Fruit fly (Drosophila melanogaster) whole organism, prepupa: ENCODE measurements around the gene Fign.
A peak's percentile ranks its signal among the peaks of the same experiment; 100 is the strongest.

Source experiments
- Blimp-1 ChIP-seq: fragments of 200-800 bp; sonication (Bioruptor generic); optimal IDR thresholded peaks from 3 replicates; lab custom pipeline; 2017; ENCODE audit warnings: missing biosample characterization, missing genetic modification characterization, mild to moderate bottlenecking, moderate library complexity, missing genetic modification reagents
- CG10631 ChIP-seq: fragments of 200-800 bp; sonication (Bioruptor generic); optimal IDR thresholded peaks from 2 replicates; lab custom pipeline; 2016; ENCODE audit warnings: missing biosample characterization, missing genetic modification characterization
- CG11294 ChIP-seq: fragments of 200-800 bp; sonication (Bioruptor generic); IDR thresholded peaks from 2 replicates; pipeline ENCODE4 v1.3.6; 2022; ENCODE audit warnings: missing biosample characterization, missing genetic modification characterization
- CG11762 ChIP-seq: fragments of 200-800 bp; sonication (Bioruptor generic); optimal IDR thresholded peaks from 3 replicates; lab custom pipeline; 2016; ENCODE audit warnings: missing biosample characterization, missing genetic modification characterization; ENCODE audit not compliant: insufficient read depth
- CG11902 ChIP-seq: fragments of 200-800 bp; sonication (Bioruptor generic); optimal IDR thresholded peaks from 3 replicates; lab custom pipeline; 2016; ENCODE audit warnings: missing biosample characterization, missing genetic modification characterization
- CG15336 ChIP-seq: fragments of 200-800 bp; sonication (Bioruptor generic); IDR thresholded peaks from 2 replicates; pipeline ENCODE4 v1.3.6; 2022; ENCODE audit warnings: missing biosample characterization, missing genetic modification characterization
- CG1621 ChIP-seq: fragments of 200-800 bp; sonication (Bioruptor generic); optimal IDR thresholded peaks from 3 replicates; lab custom pipeline; 2018; ENCODE audit warnings: missing biosample characterization, mild to moderate bottlenecking, missing genetic modification characterization
- CG16779 ChIP-seq: fragments of 200-800 bp; sonication (Bioruptor generic); optimal IDR thresholded peaks from 3 replicates; lab custom pipeline; 2017; ENCODE audit warnings: missing biosample characterization, mild to moderate bottlenecking, missing genetic modification characterization
- CG3032 ChIP-seq: fragments of 200-800 bp; optimal IDR thresholded peaks from 2 replicates; lab custom pipeline; 2019; ENCODE audit warnings: missing biosample characterization, mild to moderate bottlenecking, missing genetic modification characterization, moderate library complexity
- CG31627 ChIP-seq: fragments of 200-800 bp; sonication (Bioruptor generic); optimal IDR thresholded peaks from 3 replicates; lab custom pipeline; 2016; ENCODE audit warnings: missing biosample characterization, missing genetic modification characterization
- CG32006 ChIP-seq: fragments of 200-800 bp; sonication (Bioruptor generic); optimal IDR thresholded peaks from 3 replicates; lab custom pipeline; 2017; ENCODE audit warnings: missing biosample characterization, mild to moderate bottlenecking, missing genetic modification characterization
- CG34406 ChIP-seq: fragments of 200-800 bp; sonication (Bioruptor generic); optimal IDR thresholded peaks from 3 replicates; lab custom pipeline; 2016; ENCODE audit warnings: missing biosample characterization, missing genetic modification characterization
- CG3919 ChIP-seq: fragments of 200-800 bp; sonication (Bioruptor generic); optimal IDR thresholded peaks from 3 replicates; lab custom pipeline; 2016; ENCODE audit warnings: missing biosample characterization, missing genetic modification characterization
- CG4318 ChIP-seq: fragments of 200-800 bp; sonication (Bioruptor generic); optimal IDR thresholded peaks from 3 replicates; lab custom pipeline; 2017; ENCODE audit warnings: missing biosample characterization, mild to moderate bottlenecking, missing genetic modification characterization
- CG6163 ChIP-seq: fragments of 200-800 bp; sonication (Bioruptor generic); IDR thresholded peaks from 3 replicates; pipeline ENCODE4 v1.3.6; 2022; ENCODE audit warnings: missing biosample characterization, missing genetic modification characterization
- CG6792 ChIP-seq: fragments of 200-800 bp; sonication (Bioruptor generic); optimal IDR thresholded peaks from 3 replicates; lab custom pipeline; 2016; ENCODE audit warnings: missing biosample characterization, missing genetic modification characterization
- CG6808 ChIP-seq: fragments of 200-800 bp; sonication (Bioruptor generic); optimal IDR thresholded peaks from 3 replicates; lab custom pipeline; 2017; ENCODE audit warnings: missing biosample characterization, missing genetic modification characterization, mild to moderate bottlenecking, moderate library complexity, missing genetic modification reagents
- CG6854 ChIP-seq: fragments of 200-800 bp; sonication (Bioruptor generic); optimal IDR thresholded peaks from 2 replicates; lab custom pipeline; 2017; ENCODE audit warnings: missing biosample characterization, mild to moderate bottlenecking, missing genetic modification characterization
- CG7368 ChIP-seq: fragments of 200-800 bp; sonication (Bioruptor generic); optimal IDR thresholded peaks from 3 replicates; lab custom pipeline; 2016; ENCODE audit warnings: missing biosample characterization, missing genetic modification characterization
- CG8119 ChIP-seq: fragments of 200-800 bp; sonication (Bioruptor generic); IDR thresholded peaks from 3 replicates; pipeline ENCODE4 v1.3.6; 2022; ENCODE audit warnings: missing biosample characterization, missing genetic modification characterization
- CG8319 ChIP-seq: fragments of 200-800 bp; sonication (Bioruptor generic); optimal IDR thresholded peaks from 3 replicates; lab custom pipeline; 2016; ENCODE audit warnings: missing biosample characterization, missing genetic modification characterization
- CG8632 ChIP-seq: fragments of 200-800 bp; sonication (Bioruptor generic); optimal IDR thresholded peaks from 3 replicates; lab custom pipeline; 2016; ENCODE audit warnings: missing biosample characterization, missing genetic modification characterization
- CG9139 ChIP-seq: fragments of 200-800 bp; sonication (Bioruptor generic); optimal IDR thresholded peaks from 3 replicates; lab custom pipeline; 2017; ENCODE audit warnings: missing biosample characterization, mild to moderate bottlenecking, missing genetic modification characterization
- Eip75B ChIP-seq: fragments of 200-800 bp; sonication (Bioruptor generic); optimal IDR thresholded peaks from 3 replicates; lab custom pipeline; 2016; ENCODE audit warnings: missing biosample characterization, missing genetic modification characterization
- Eip78C ChIP-seq: fragments of 200-800 bp; sonication (Bioruptor generic); peaks from one replicate; lab custom pipeline; 2016; ENCODE audit warnings: missing biosample characterization, missing genetic modification characterization
- Ets21C ChIP-seq: fragments of 200-800 bp; sonication (Bioruptor generic); optimal IDR thresholded peaks from 3 replicates; lab custom pipeline; 2016; ENCODE audit warnings: missing biosample characterization, missing genetic modification characterization
- Ets96B ChIP-seq: fragments of 200-800 bp; optimal IDR thresholded peaks from 2 replicates; lab custom pipeline; 2019; ENCODE audit warnings: missing biosample characterization, mild to moderate bottlenecking, missing genetic modification characterization, moderate library complexity
- Gug ChIP-seq: fragments of 200-800 bp; sonication (Bioruptor generic); IDR thresholded peaks from 2 replicates; pipeline ENCODE4 v1.3.6; 2022; ENCODE audit warnings: missing biosample characterization, missing genetic modification characterization
- Hr39 ChIP-seq: fragments of 200-800 bp; sonication (Bioruptor generic); optimal IDR thresholded peaks from 2 replicates; lab custom pipeline; 2016; ENCODE audit warnings: missing biosample characterization, missing genetic modification characterization
- Hr4 ChIP-seq: fragments of 200-800 bp; sonication (Bioruptor generic); optimal IDR thresholded peaks from 3 replicates; lab custom pipeline; 2016; ENCODE audit warnings: missing biosample characterization, missing genetic modification characterization
- Lpt ChIP-seq: fragments of 200-800 bp; sonication (Bioruptor generic); optimal IDR thresholded peaks from 3 replicates; lab custom pipeline; 2016; ENCODE audit warnings: missing biosample characterization, missing genetic modification characterization
- Met ChIP-seq: fragments of 200-800 bp; sonication (Bioruptor generic); optimal IDR thresholded peaks from 3 replicates; lab custom pipeline; 2016; ENCODE audit warnings: missing biosample characterization, missing genetic modification characterization
- OdsH ChIP-seq: fragments of 200-800 bp; sonication (Bioruptor generic); optimal IDR thresholded peaks from 3 replicates; lab custom pipeline; 2016; ENCODE audit warnings: missing biosample characterization, missing genetic modification characterization
- Sox102F ChIP-seq: fragments of 200-800 bp; sonication (Bioruptor generic); optimal IDR thresholded peaks from 2 replicates; lab custom pipeline; 2016; ENCODE audit warnings: missing biosample characterization, mild to moderate bottlenecking, missing genetic modification characterization
- Sox14 ChIP-seq: fragments of 200-800 bp; sonication (Bioruptor generic); optimal IDR thresholded peaks from 3 replicates; lab custom pipeline; 2016; ENCODE audit warnings: missing biosample characterization, missing genetic modification characterization
- Sox15 ChIP-seq: fragments of 200-800 bp; sonication (Bioruptor generic); optimal IDR thresholded peaks from 3 replicates; lab custom pipeline; 2016; ENCODE audit warnings: missing biosample characterization, missing genetic modification characterization
- achi ChIP-seq: fragments of 200-800 bp; sonication (Bioruptor generic); optimal IDR thresholded peaks from 3 replicates; lab custom pipeline; 2016; ENCODE audit warnings: missing biosample characterization, missing genetic modification characterization
- acj6 ChIP-seq: fragments of 200-800 bp; sonication (Bioruptor generic); optimal IDR thresholded peaks from 3 replicates; lab custom pipeline; 2016; ENCODE audit warnings: missing biosample characterization, missing genetic modification characterization
- cyc ChIP-seq: fragments of 200-800 bp; sonication (Bioruptor generic); optimal IDR thresholded peaks from 3 replicates; lab custom pipeline; 2016; ENCODE audit warnings: missing biosample characterization, missing genetic modification characterization
- dac ChIP-seq: fragments of 200-800 bp; sonication (Bioruptor generic); optimal IDR thresholded peaks from 2 replicates; lab custom pipeline; 2017; ENCODE audit warnings: missing biosample characterization, mild to moderate bottlenecking, missing genetic modification characterization
- eg ChIP-seq: fragments of 200-800 bp; sonication (Bioruptor generic); IDR thresholded peaks from 3 replicates; pipeline ENCODE4 v1.3.6; 2022; ENCODE audit warnings: missing biosample characterization, missing genetic modification characterization
- esn ChIP-seq: fragments of 200-800 bp; sonication (Bioruptor generic); optimal IDR thresholded peaks from 2 replicates; lab custom pipeline; 2016; ENCODE audit warnings: missing biosample characterization, mild to moderate bottlenecking, missing genetic modification characterization, moderate library complexity
- fd59A ChIP-seq: fragments of 200-800 bp; sonication (Bioruptor generic); optimal IDR thresholded peaks from 2 replicates; lab custom pipeline; 2017; ENCODE audit warnings: missing biosample characterization, mild to moderate bottlenecking, missing genetic modification characterization, missing genetic modification reagents
- fd85E ChIP-seq: fragments of 200-800 bp; sonication (Bioruptor generic); optimal IDR thresholded peaks from 3 replicates; lab custom pipeline; 2016; ENCODE audit warnings: missing biosample characterization, missing genetic modification characterization
- fkh ChIP-seq: fragments of 200-800 bp; sonication (Bioruptor generic); optimal IDR thresholded peaks from 3 replicates; lab custom pipeline; 2017; ENCODE audit warnings: missing biosample characterization, mild to moderate bottlenecking, missing genetic modification characterization, moderate library complexity
- lz ChIP-seq: fragments of 200-800 bp; sonication (Bioruptor generic); optimal IDR thresholded peaks from 3 replicates; lab custom pipeline; 2016; ENCODE audit warnings: missing biosample characterization, missing genetic modification characterization
- net ChIP-seq: fragments of 200-800 bp; sonication (Bioruptor generic); optimal IDR thresholded peaks from 3 replicates; lab custom pipeline; 2016; ENCODE audit warnings: missing biosample characterization, missing genetic modification characterization
- pdm3 ChIP-seq: fragments of 200-800 bp; sonication (Bioruptor generic); optimal IDR thresholded peaks from 3 replicates; lab custom pipeline; 2016; ENCODE audit warnings: missing biosample characterization, missing genetic modification characterization
- salr ChIP-seq, 2 experiments: fragments of 200-800 bp; sonication (Bioruptor generic); optimal IDR thresholded peaks; 3 replicates each; lab custom pipeline; 2016 to 2018; ENCODE audit warnings: missing biosample characterization in 2 of 2, missing genetic modification characterization in 2 of 2, mild to moderate bottlenecking in 1 of 2
- spab ChIP-seq: fragments of 200-800 bp; sonication (Bioruptor generic); optimal IDR thresholded peaks from 2 replicates; lab custom pipeline; 2017; ENCODE audit warnings: missing biosample characterization, mild to moderate bottlenecking, missing genetic modification characterization, missing genetic modification reagents
- ss ChIP-seq, 2 experiments: fragments of 200-800 bp; sonication (Bioruptor generic); optimal IDR thresholded peaks; 2 replicates in 1 of 2; 3 replicates in 1 of 2; lab custom pipeline; 2017 to 2018; ENCODE audit warnings: mild to moderate bottlenecking in 2 of 2, missing biosample characterization in 2 of 2, missing genetic modification characterization in 2 of 2, moderate library complexity in 1 of 2
- svp ChIP-seq: fragments of 200-800 bp; sonication (Bioruptor generic); peaks from one replicate; lab custom pipeline; 2016; ENCODE audit warnings: missing biosample characterization, missing genetic modification characterization
- vri ChIP-seq: fragments of 200-800 bp; sonication (Bioruptor generic); optimal IDR thresholded peaks from 3 replicates; lab custom pipeline; 2016; ENCODE audit warnings: missing biosample characterization, mild to moderate bottlenecking, missing genetic modification characterization

The Fign gene

DNA sequence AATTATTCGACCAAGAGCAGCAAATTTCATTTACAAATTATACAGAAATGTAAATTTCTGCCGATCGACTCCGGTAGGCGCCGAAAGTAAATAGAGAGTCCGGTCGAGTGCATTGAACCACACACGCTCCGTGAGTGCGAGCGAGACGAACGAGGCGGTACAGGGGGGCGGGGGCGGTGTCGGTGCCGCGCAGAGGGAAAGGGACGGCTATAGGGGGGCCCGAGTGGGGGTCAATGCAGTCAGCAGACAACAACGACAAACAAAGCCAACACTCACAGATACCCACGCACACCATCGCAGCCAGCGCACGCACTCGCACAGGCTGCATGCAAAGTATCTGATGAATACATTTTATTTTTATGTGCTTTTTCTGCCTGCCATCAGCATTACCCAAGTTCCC is 19.7 kb upstream of the Fign start:
- TF ChIP-seq Sox102F = no peak
- TF ChIP-seq Blimp-1 = peak; percentile 56
- no peak for TF ChIP-seq salr (GFP tag; optimal IDR thresholded peaks at IDR 0.05; lab: Kevin White, UChicago)
- TF ChIP-seq spab (GFP tag; lab: Kevin White, UChicago) = no peak
- peak; percentile 42; the same call in 1 of the 3 replicates for TF ChIP-seq eg (GFP tag; lab: Robert Waterston, UW)
- no peak for TF ChIP-seq CG11902
- TF ChIP-seq CG8632 (GFP tag; lab: Kevin White, UChicago) = no peak
- TF ChIP-seq CG15336 (GFP tag; lab: Robert Waterston, UW) = 0 out of 2 replicates have a peak, but pooled peaks have one; percentile 7
- no peak for TF ChIP-seq Hr4 (GFP tag; lab: Kevin White, UChicago)
- TF ChIP-seq CG6792 (GFP tag; lab: Kevin White, UChicago) = no peak
- TF ChIP-seq CG10631 (GFP tag; lab: Kevin White, UChicago) = no peak
- no peak for TF ChIP-seq Sox15 (GFP tag; lab: Kevin White, UChicago)
- TF ChIP-seq esn (GFP tag; lab: Kevin White, UChicago) = no peak
- TF ChIP-seq CG9139 (GFP tag; lab: Kevin White, UChicago) = no peak
- TF ChIP-seq CG7368 (GFP tag; lab: Kevin White, UChicago) = no peak
- no peak for TF ChIP-seq CG4318
- TF ChIP-seq CG16779 (tag; lab: Kevin White, UChicago) = no peak
- TF ChIP-seq acj6 (GFP tag; lab: Kevin White, UChicago) = no peak
- peak; percentile 50; the same call in 2 of the 3 replicates for TF ChIP-seq CG6163 (GFP tag; lab: Robert Waterston, UW)
- no peak for TF ChIP-seq Ets21C (GFP tag; lab: Kevin White, UChicago)
- TF ChIP-seq fkh (GFP tag; lab: Kevin White, UChicago) = peak; percentile 87
- no peak for TF ChIP-seq CG11294
- no peak for TF ChIP-seq pdm3
- peak; percentile 49 for TF ChIP-seq Lpt (GFP tag; lab: Kevin White, UChicago)
- no peak for TF ChIP-seq net (GFP tag; lab: Kevin White, UChicago)
- no peak for TF ChIP-seq dac
- no peak for TF ChIP-seq CG11762 (GFP tag; lab: Kevin White, UChicago)
- TF ChIP-seq ss (GFP tag; optimal IDR thresholded peaks at IDR 0.05; lab: Kevin White, UChicago) = peak in 1 of 2 experiments; percentile 84
- TF ChIP-seq Ets96B = no peak
- TF ChIP-seq fd85E (GFP tag; lab: Kevin White, UChicago) = no peak
- TF ChIP-seq CG6854 (GFP tag; lab: Kevin White, UChicago) = peak; percentile 26
- no peak for TF ChIP-seq OdsH (GFP tag; lab: Kevin White, UChicago)
- no peak for TF ChIP-seq CG8319 (GFP tag; lab: Kevin White, UChicago)
- no peak for TF ChIP-seq Hr39
- no peak for TF ChIP-seq fd59A (GFP tag; lab: Kevin White, UChicago)
- peak; percentile 37; the same call in 1 of the 2 replicates for TF ChIP-seq Gug
- no peak for TF ChIP-seq achi (GFP tag; lab: Kevin White, UChicago)
- TF ChIP-seq svp (GFP tag; lab: Kevin White, UChicago) = peak; percentile 96
- TF ChIP-seq Eip78C = no peak
- TF ChIP-seq CG1621 (tag; lab: Kevin White, UChicago) = no peak
- no peak for TF ChIP-seq cyc (GFP tag; lab: Kevin White, UChicago)
- no peak for TF ChIP-seq CG3919 (GFP tag; lab: Kevin White, UChicago)
- no peak for TF ChIP-seq Eip75B (GFP tag; lab: Kevin White, UChicago)
- no peak for TF ChIP-seq CG3032
- TF ChIP-seq CG32006 (GFP tag; lab: Kevin White, UChicago) = no peak
- no peak for TF ChIP-seq lz (GFP tag; lab: Kevin White, UChicago)
- TF ChIP-seq CG8119 (GFP tag; lab: Robert Waterston, UW) = no peak
- TF ChIP-seq Sox14 (GFP tag; lab: Kevin White, UChicago) = peak; percentile 57
- peak; percentile 9 for TF ChIP-seq CG6808 (GFP tag; lab: Kevin White, UChicago)
- no peak for TF ChIP-seq Met (GFP tag; lab: Kevin White, UChicago)
- TF ChIP-seq vri (GFP tag; lab: Kevin White, UChicago) = no peak
- TF ChIP-seq CG31627 (GFP tag; lab: Kevin White, UChicago) = no peak
- TF ChIP-seq CG34406 (GFP tag; lab: Kevin White, UChicago) = no peak
